Fruit fly (Drosophila melanogaster) whole organism, embryonic: ENCODE data around the gene CG8191.
A peak's percentile ranks its signal among the peaks of the same experiment; 100 is the strongest.

Source experiments
- Ada2b ChIP-seq: fragments of 200-800 bp; sonication (Bioruptor generic); IDR thresholded peaks from 2 replicates; pipeline ENCODE4 v1.3.6; 2022; ENCODE audit warnings: missing biosample characterization, missing genetic modification characterization
- CG10267 ChIP-seq: fragments of 200-800 bp; sonication (Bioruptor generic); optimal IDR thresholded peaks from 2 replicates; lab custom pipeline; 2018; ENCODE audit warnings: missing biosample characterization, mild to moderate bottlenecking, missing genetic modification characterization, moderate library complexity
- CG11723 ChIP-seq: fragments of 200-800 bp; sonication (Bioruptor generic); optimal IDR thresholded peaks from 2 replicates; lab custom pipeline; 2017; ENCODE audit warnings: missing biosample characterization, mild to moderate bottlenecking, missing genetic modification characterization
- CG13624 ChIP-seq: fragments of 200-800 bp; sonication (Bioruptor generic); optimal IDR thresholded peaks from 2 replicates; lab custom pipeline; 2016; ENCODE audit warnings: missing biosample characterization, missing genetic modification characterization
- CG14441 ChIP-seq: fragments of 200-800 bp; sonication (Bioruptor generic); IDR thresholded peaks from 2 replicates; pipeline ENCODE4 v1.3.6; 2022; ENCODE audit warnings: missing biosample characterization, missing genetic modification characterization
- CG15269 ChIP-seq: fragments of 200-800 bp; sonication (Bioruptor generic); optimal IDR thresholded peaks from 2 replicates; lab custom pipeline; 2018; ENCODE audit warnings: missing biosample characterization, mild to moderate bottlenecking, missing genetic modification characterization, moderate library complexity
- CG15601 ChIP-seq: fragments of 200-800 bp; sonication (Bioruptor generic); optimal IDR thresholded peaks from 3 replicates; lab custom pipeline; 2019; ENCODE audit warnings: missing biosample characterization, mild to moderate bottlenecking, missing genetic modification characterization, moderate library complexity
- CG16813 ChIP-seq: fragments of 200-800 bp; sonication (Bioruptor generic); IDR thresholded peaks from 3 replicates; pipeline ENCODE4 v1.3.6; 2022; ENCODE audit warnings: missing biosample characterization, missing genetic modification characterization; ENCODE audit not compliant: partially characterized antibody
- CG16863 ChIP-seq: fragments of 200-800 bp; sonication (Bioruptor generic); optimal IDR thresholded peaks from 3 replicates; lab custom pipeline; 2016; ENCODE audit warnings: missing biosample characterization, missing genetic modification characterization
- CG17385 ChIP-seq: fragments of 200-800 bp; sonication (Bioruptor generic); optimal IDR thresholded peaks from 3 replicates; lab custom pipeline; 2018; ENCODE audit warnings: missing biosample characterization, mild to moderate bottlenecking, missing genetic modification characterization
- CG17568 ChIP-seq: fragments of 200-800 bp; sonication (Bioruptor generic); optimal IDR thresholded peaks from 2 replicates; lab custom pipeline; 2018; ENCODE audit warnings: missing biosample characterization, mild to moderate bottlenecking, missing genetic modification characterization, moderate library complexity
- CG18619 ChIP-seq: fragments of 200-800 bp; sonication (Bioruptor generic); optimal IDR thresholded peaks from 3 replicates; lab custom pipeline; 2017; ENCODE audit warnings: missing biosample characterization, mild to moderate bottlenecking, missing genetic modification characterization
- CG18764 ChIP-seq: fragments of 200-800 bp; sonication (Bioruptor generic); optimal IDR thresholded peaks from 3 replicates; lab custom pipeline; 2016; ENCODE audit warnings: missing biosample characterization, missing genetic modification characterization
- CG2129 ChIP-seq: fragments of 200-800 bp; sonication (Bioruptor generic); IDR thresholded peaks from 2 replicates; pipeline ENCODE4 v1.3.6; 2022; ENCODE audit warnings: missing biosample characterization, missing genetic modification characterization; ENCODE audit not compliant: partially characterized antibody
- CG2875 ChIP-seq: fragments of 200-800 bp; sonication (Bioruptor generic); optimal IDR thresholded peaks from 2 replicates; lab custom pipeline; 2017; ENCODE audit warnings: missing biosample characterization, mild to moderate bottlenecking, missing genetic modification characterization, missing genetic modification reagents
- CG31365 ChIP-seq: fragments of 200-800 bp; sonication (Bioruptor generic); optimal IDR thresholded peaks from 2 replicates; lab custom pipeline; 2018; ENCODE audit warnings: missing biosample characterization, mild to moderate bottlenecking, missing genetic modification characterization
- CG4404 ChIP-seq: fragments of 200-800 bp; sonication (Bioruptor generic); IDR thresholded peaks from 2 replicates; pipeline ENCODE4 v1.3.6; 2022; ENCODE audit warnings: missing biosample characterization, missing genetic modification characterization
- CG4617 ChIP-seq: fragments of 200-800 bp; sonication (Bioruptor generic); optimal IDR thresholded peaks from 3 replicates; lab custom pipeline; 2016; ENCODE audit warnings: missing biosample characterization, missing genetic modification characterization, borderline replicate concordance
- CG4854 ChIP-seq: fragments of 200-800 bp; sonication (Bioruptor generic); optimal IDR thresholded peaks from 2 replicates; lab custom pipeline; 2016; ENCODE audit warnings: missing biosample characterization, missing genetic modification characterization, inconsistent platforms
- CG7745 ChIP-seq: fragments of 200-800 bp; sonication (Bioruptor generic); optimal IDR thresholded peaks from 2 replicates; lab custom pipeline; 2018; ENCODE audit warnings: missing biosample characterization, mild to moderate bottlenecking, missing genetic modification characterization, moderate library complexity
- CG8359 ChIP-seq: fragments of 200-800 bp; sonication (Bioruptor generic); optimal IDR thresholded peaks from 2 replicates; lab custom pipeline; 2017; ENCODE audit warnings: missing biosample characterization, mild to moderate bottlenecking, missing genetic modification characterization, borderline replicate concordance
- ERR ChIP-seq: fragments of 200-800 bp; sonication (Bioruptor generic); optimal IDR thresholded peaks from 2 replicates; lab custom pipeline; 2016; ENCODE audit warnings: missing biosample characterization, missing genetic modification characterization
- Ets65A ChIP-seq: fragments of 200-800 bp; sonication (Bioruptor generic); peaks from one replicate; lab custom pipeline; 2016; ENCODE audit warnings: missing biosample characterization, missing genetic modification characterization
- Fer3 ChIP-seq: fragments of 200-800 bp; sonication (Bioruptor generic); optimal IDR thresholded peaks from 2 replicates; lab custom pipeline; 2018; ENCODE audit warnings: missing biosample characterization, mild to moderate bottlenecking, missing genetic modification characterization, moderate library complexity
- HHEX ChIP-seq: fragments of 200-800 bp; sonication (Bioruptor generic); optimal IDR thresholded peaks from 3 replicates; lab custom pipeline; 2017; ENCODE audit warnings: missing biosample characterization, mild to moderate bottlenecking, missing genetic modification characterization, missing genetic modification reagents
- Hey ChIP-seq: fragments of 200-800 bp; sonication (Bioruptor generic); optimal IDR thresholded peaks from 3 replicates; lab custom pipeline; 2018; ENCODE audit warnings: missing biosample characterization, mild to moderate bottlenecking, missing genetic modification characterization
- Hmr ChIP-seq: fragments of 200-800 bp; sonication (Bioruptor generic); optimal IDR thresholded peaks from 3 replicates; lab custom pipeline; 2017; ENCODE audit warnings: mild to moderate bottlenecking, missing biosample characterization, missing genetic modification reagents, missing genetic modification characterization
- Hmx ChIP-seq: fragments of 200-800 bp; sonication (Bioruptor generic); optimal IDR thresholded peaks from 2 replicates; lab custom pipeline; 2016; ENCODE audit warnings: missing biosample characterization, missing genetic modification characterization
- Lim3 ChIP-seq: fragments of 200-800 bp; sonication (Bioruptor generic); IDR thresholded peaks from 2 replicates; pipeline ENCODE4 v1.3.6; 2022; ENCODE audit warnings: missing biosample characterization, missing genetic modification characterization
- MBD-R2 ChIP-seq: fragments of 200-800 bp; sonication (Bioruptor generic); IDR thresholded peaks from 2 replicates; pipeline ENCODE4 v1.3.6; 2022; ENCODE audit warnings: missing biosample characterization, missing genetic modification characterization
- Med ChIP-seq: fragments of 200-800 bp; sonication (Bioruptor generic); peaks from one replicate; lab custom pipeline; 2016; ENCODE audit warnings: missing biosample characterization, missing genetic modification characterization, mild to moderate bottlenecking, inconsistent platforms, moderate library complexity
- Mes4 ChIP-seq: fragments of 200-800 bp; sonication (Bioruptor generic); optimal IDR thresholded peaks from 2 replicates; lab custom pipeline; 2016; ENCODE audit warnings: missing biosample characterization, missing genetic modification characterization
- Mrtf ChIP-seq: fragments of 200-800 bp; sonication (Bioruptor generic); IDR thresholded peaks from 3 replicates; pipeline ENCODE4 v1.3.6; 2022; ENCODE audit warnings: missing biosample characterization, missing genetic modification characterization
- NC2β ChIP-seq: fragments of 200-800 bp; sonication (Bioruptor generic); optimal IDR thresholded peaks from 2 replicates; lab custom pipeline; 2016; ENCODE audit warnings: missing biosample characterization, missing genetic modification characterization
- Optix ChIP-seq: fragments of 200-800 bp; sonication (Bioruptor generic); IDR thresholded peaks from 3 replicates; pipeline ENCODE4 v1.3.6; 2022; ENCODE audit warnings: missing biosample characterization, missing genetic modification characterization
- Sry-β ChIP-seq: fragments of 200-800 bp; sonication (Bioruptor generic); optimal IDR thresholded peaks from 2 replicates; lab custom pipeline; 2018; ENCODE audit warnings: missing biosample characterization, mild to moderate bottlenecking, missing genetic modification characterization, moderate library complexity
- corto ChIP-seq: fragments of 200-800 bp; sonication (Bioruptor generic); optimal IDR thresholded peaks from 2 replicates; lab custom pipeline; 2016; ENCODE audit warnings: missing biosample characterization, mild to moderate bottlenecking, missing genetic modification characterization, moderate library complexity
- gro ChIP-seq: fragments of 200-800 bp; sonication (Bioruptor generic); optimal IDR thresholded peaks from 2 replicates; lab custom pipeline; 2016; ENCODE audit warnings: missing biosample characterization, missing genetic modification characterization
- ind ChIP-seq: fragments of 200-800 bp; sonication (Bioruptor generic); optimal IDR thresholded peaks from 3 replicates; lab custom pipeline; 2016; ENCODE audit warnings: missing biosample characterization, missing genetic modification characterization
- nmo ChIP-seq: fragments of 200-800 bp; sonication (Bioruptor generic); optimal IDR thresholded peaks from 2 replicates; lab custom pipeline; 2018; ENCODE audit warnings: missing biosample characterization, mild to moderate bottlenecking, missing genetic modification characterization, moderate library complexity
- pros ChIP-seq: fragments of 200-800 bp; sonication (Bioruptor generic); optimal IDR thresholded peaks from 3 replicates; lab custom pipeline; 2019; ENCODE audit warnings: missing biosample characterization, mild to moderate bottlenecking, missing genetic modification characterization, moderate library complexity
- pzg ChIP-seq: fragments of 200-800 bp; sonication (Bioruptor generic); optimal IDR thresholded peaks from 3 replicates; lab custom pipeline; 2018; ENCODE audit warnings: missing biosample characterization, mild to moderate bottlenecking, missing genetic modification characterization, moderate library complexity
- row ChIP-seq: fragments of 200-800 bp; sonication (Bioruptor generic); IDR thresholded peaks from 3 replicates; pipeline ENCODE4 v1.3.6; 2022; ENCODE audit warnings: missing biosample characterization, missing genetic modification characterization
- salm ChIP-seq: fragments of 200-800 bp; sonication (Bioruptor generic); optimal IDR thresholded peaks from 2 replicates; lab custom pipeline; 2018; ENCODE audit warnings: missing biosample characterization, mild to moderate bottlenecking, missing genetic modification characterization
- slbo ChIP-seq: fragments of 200-800 bp; sonication (Bioruptor generic); IDR thresholded peaks from 2 replicates; pipeline ENCODE4 v1.3.6; 2022; ENCODE audit warnings: missing biosample characterization, missing genetic modification characterization
- tap ChIP-seq: fragments of 200-800 bp; optimal IDR thresholded peaks from 3 replicates; lab custom pipeline; 2019; ENCODE audit warnings: missing biosample characterization, mild to moderate bottlenecking, missing genetic modification characterization, moderate library complexity
- tio ChIP-seq: fragments of 200-800 bp; sonication (Bioruptor generic); optimal IDR thresholded peaks from 2 replicates; lab custom pipeline; 2017; ENCODE audit warnings: missing biosample characterization, missing genetic modification characterization, inconsistent platforms
- zen2 ChIP-seq: fragments of 200-800 bp; sonication (Bioruptor generic); IDR thresholded peaks from 3 replicates; pipeline ENCODE4 v1.3.6; 2022; ENCODE audit warnings: missing biosample characterization, missing genetic modification characterization; ENCODE audit not compliant: partially characterized antibody
- zfh2 ChIP-seq: fragments of 200-800 bp; sonication (Bioruptor generic); optimal IDR thresholded peaks from 2 replicates; lab custom pipeline; 2016; ENCODE audit warnings: missing biosample characterization, missing genetic modification characterization

CG8191 gene

dm6 chrX:15709984-15710750 is 21.8 kb upstream of the CG8191 start, which contains the start of the genes CG9281 and CG15601 (continued):
- TF ChIP-seq CG17568 (no peak), Ada2b (GFP tag; lab: Robert Waterston, UW) (no peak), CG14441 (GFP tag; lab: Robert Waterston, UW) (no peak), pzg (GFP tag; lab: Kevin White, UChicago) (peak; percentile 70), corto (GFP tag; lab: Kevin White, UChicago) (no peak), pros (GFP tag; lab: Kevin White, UChicago) (no peak), CG10267 (tag; lab: Kevin White, UChicago) (peak; percentile 35), zen2 (GFP tag; lab: Robert Waterston, UW) (no peak), zfh2 (GFP tag; lab: Kevin White, UChicago) (no peak), row (GFP tag; lab: Robert Waterston, UW) (peak; percentile 44; the same call in 2 of the 3 replicates), ERR (GFP tag; lab: Kevin White, UChicago) (no peak), gro (no peak), tap (tag; lab: Kevin White, UChicago) (no peak), CG15601 (peak; percentile 63), Mes4 (GFP tag; lab: Kevin White, UChicago) (no peak), Lim3 (GFP tag; lab: Robert Waterston, UW) (no peak), Hmr (no peak), MBD-R2 (GFP tag; lab: Robert Waterston, UW) (peak; percentile 14; the same call in 1 of the 2 replicates), Fer3 (tag; lab: Kevin White, UChicago) (no peak), CG15269 (tag; lab: Kevin White, UChicago) (no peak), Hey (tag; lab: Kevin White, UChicago) (no peak), CG8359 (GFP tag; lab: Kevin White, UChicago) (no peak), CG11723 (GFP tag; lab: Kevin White, UChicago) (no peak), Optix (GFP tag; lab: Robert Waterston, UW) (no peak), CG16863 (no peak), CG4404 (GFP tag; lab: Robert Waterston, UW) (no peak), nmo (peak; percentile 42), Hmx (no peak), ind (GFP tag; lab: Kevin White, UChicago) (no peak), CG2129 (GFP tag; lab: Robert Waterston, UW) (no peak), NC2β (no peak), CG18764 (GFP tag; lab: Kevin White, UChicago) (no peak), Sry-β (GFP tag; lab: Kevin White, UChicago) (no peak), CG4854 (GFP tag; lab: Kevin White, UChicago) (no peak), salm (tag; lab: Kevin White, UChicago) (no peak), CG7745 (no peak), CG2875 (GFP tag; lab: Kevin White, UChicago) (no peak), Med (GFP tag; lab: Kevin White, UChicago) (peak; percentile 80), CG16813 (GFP tag; lab: Robert Waterston, UW) (peak; percentile 35; the same call in 1 of the 3 replicates), Mrtf (no peak), slbo (GFP tag; lab: Robert Waterston, UW) (peak; percentile 43), CG4617 (GFP tag; lab: Kevin White, UChicago) (peak; percentile 49), CG13624 (GFP tag; lab: Kevin White, UChicago) (no peak), tio (no peak), Ets65A (peak; percentile 32), CG31365 (tag; lab: Kevin White, UChicago) (no peak), HHEX (GFP tag; lab: Kevin White, UChicago) (no peak), CG17385 (peak; percentile 87), CG18619 (GFP tag; lab: Kevin White, UChicago) (no peak)
